Fruit fly (Drosophila melanogaster): ENCODE data around the gene Gba1a.

Gba1a gene

DNA sequence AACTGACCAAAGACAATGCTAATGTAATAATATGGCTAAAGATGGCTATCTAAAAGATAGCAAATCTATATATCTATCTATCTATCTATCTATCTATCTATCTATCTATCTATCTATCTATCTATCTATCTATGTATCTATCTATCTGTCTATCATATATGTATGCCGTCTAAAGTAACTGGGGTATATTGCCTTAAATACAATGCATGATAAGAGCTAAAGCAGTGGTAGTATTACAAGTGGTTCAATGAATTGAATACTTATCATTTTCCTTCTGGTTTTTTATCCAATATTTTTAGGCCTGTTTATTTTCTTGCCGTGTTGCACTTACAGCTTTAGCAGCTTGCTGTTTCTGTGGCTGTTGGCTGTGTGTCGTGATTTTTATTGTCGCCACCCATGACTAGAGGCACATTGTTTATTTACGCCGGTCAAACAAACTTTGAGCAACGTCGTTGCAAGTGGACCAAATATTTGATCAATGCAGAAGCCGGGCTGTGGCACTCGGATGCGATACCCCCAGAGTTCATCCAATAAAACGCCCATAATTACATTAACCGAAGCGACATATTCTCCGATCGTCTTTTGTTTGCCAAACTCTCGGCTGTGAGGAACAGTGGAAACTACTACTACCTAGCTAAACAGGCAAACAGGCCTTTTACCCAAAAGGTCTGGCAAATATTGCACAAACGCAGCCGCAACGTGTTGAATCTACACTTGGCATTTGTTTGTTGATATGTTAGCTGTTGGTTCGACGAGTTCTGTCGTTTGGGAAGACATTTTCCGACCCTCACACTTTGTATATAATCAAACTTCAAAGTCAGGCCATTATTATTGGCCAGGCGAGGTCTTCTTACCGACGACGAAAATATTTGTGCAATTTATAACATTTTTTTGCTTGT is 37.5 kb downstream of the Gba1a start (continued):
- TF ChIP-seq salr (GFP tag; optimal IDR thresholded peaks at IDR 0.05) (no peak), CG10631 (GFP tag; optimal IDR thresholded peaks at IDR 0.05) (peak; percentile 26), CG6792 (GFP tag; optimal IDR thresholded peaks at IDR 0.05) (no peak), CG16779 (tag; optimal IDR thresholded peaks at IDR 0.05) (no peak), CG6163 (GFP tag; IDR thresholded peaks at IDR 0.05) (no peak), lz (GFP tag; optimal IDR thresholded peaks at IDR 0.05) (no peak), Blimp-1 (GFP tag; optimal IDR thresholded peaks at IDR 0.05) (no peak), CG31627 (GFP tag; optimal IDR thresholded peaks at IDR 0.05) (no peak), CG6854 (GFP tag; optimal IDR thresholded peaks at IDR 0.05) (no peak), CG11902 (GFP tag; optimal IDR thresholded peaks at IDR 0.05) (no peak), CG6808 (GFP tag; optimal IDR thresholded peaks at IDR 0.05) (peak; percentile 55), Sox15 (GFP tag; optimal IDR thresholded peaks at IDR 0.05) (no peak), CG10669 (GFP tag; optimal IDR thresholded peaks at IDR 0.05) (peak; percentile 46), Ets21C (GFP tag; optimal IDR thresholded peaks at IDR 0.05) (no peak), Sox14 (GFP tag; optimal IDR thresholded peaks at IDR 0.05) (peak; percentile 11), CG3919 (GFP tag; optimal IDR thresholded peaks at IDR 0.05) (peak; percentile 17), CG8632 (GFP tag; optimal IDR thresholded peaks at IDR 0.05) (peak; percentile 41), CG34406 (GFP tag; optimal IDR thresholded peaks at IDR 0.05) (peak; percentile 50), CG8319 (GFP tag; optimal IDR thresholded peaks at IDR 0.05) (no peak), vri (GFP tag; optimal IDR thresholded peaks at IDR 0.05) (no peak), CG4318 (GFP tag; optimal IDR thresholded peaks at IDR 0.05) (peak; percentile 52), svp (GFP tag) (no peak), Hr38 (GFP tag; optimal IDR thresholded peaks at IDR 0.05) (no peak), net (GFP tag; optimal IDR thresholded peaks at IDR 0.05) (no peak), CG1621 (tag; optimal IDR thresholded peaks at IDR 0.05) (no peak), CG11762 (GFP tag; optimal IDR thresholded peaks at IDR 0.05; ENCODE audit: insufficient read depth) (peak; percentile 12), CG9139 (GFP tag; optimal IDR thresholded peaks at IDR 0.05) (peak; percentile 1), OdsH (GFP tag; optimal IDR thresholded peaks at IDR 0.05) (peak; percentile 33), CG32006 (GFP tag; optimal IDR thresholded peaks at IDR 0.05) (peak; percentile 81), CG15336 (GFP tag; IDR thresholded peaks at IDR 0.05) (peak; percentile 48), dsx (GFP tag; optimal IDR thresholded peaks at IDR 0.05; ENCODE audit: poor library complexity, severe bottlenecking) (no peak), Hr4 (GFP tag; optimal IDR thresholded peaks at IDR 0.05) (peak; percentile 73), CG6276 (GFP tag; optimal IDR thresholded peaks at IDR 0.05) (peak; percentile 47), Gug (GFP tag; IDR thresholded peaks at IDR 0.05) (no peak), Smox (GFP tag; optimal IDR thresholded peaks at IDR 0.05) (no peak), pdm3 (GFP tag; optimal IDR thresholded peaks at IDR 0.05) (peak; percentile 16)

DNA sequence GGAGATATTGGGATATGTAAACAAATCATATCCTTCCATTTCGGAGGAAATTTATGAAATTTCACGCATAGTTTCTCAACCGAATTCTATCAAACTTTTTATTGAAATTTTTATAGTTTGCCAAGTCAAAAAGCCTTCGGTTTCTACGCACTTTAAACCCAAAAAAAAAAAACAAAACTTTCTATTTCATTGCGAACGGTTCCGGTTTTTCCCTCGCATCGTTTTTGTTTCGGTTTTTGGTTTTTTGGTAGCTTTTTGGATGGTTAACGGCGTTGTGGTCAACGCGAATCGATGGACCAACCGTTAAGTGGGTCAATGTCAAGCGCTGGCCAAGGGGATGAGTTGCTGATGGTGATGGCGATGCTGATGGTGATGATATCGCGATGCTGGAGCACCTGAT is 40.5 kb downstream of the Gba1a start:
- TF ChIP-seq OdsH (GFP tag; optimal IDR thresholded peaks at IDR 0.05) = no peak
- TF ChIP-seq cyc (GFP tag; optimal IDR thresholded peaks at IDR 0.05) = no peak
- TF ChIP-seq Sox102F (GFP tag; optimal IDR thresholded peaks at IDR 0.05) = no peak
- TF ChIP-seq eg (GFP tag; IDR thresholded peaks at IDR 0.05) = no peak
- TF ChIP-seq Lpt (GFP tag; optimal IDR thresholded peaks at IDR 0.05) = no peak
- no peak for TF ChIP-seq CG1621 (tag; optimal IDR thresholded peaks at IDR 0.05)
- no peak for TF ChIP-seq salr (GFP tag; optimal IDR thresholded peaks at IDR 0.05)
- no peak for TF ChIP-seq Hr39 (GFP tag; optimal IDR thresholded peaks at IDR 0.05)
- no peak for TF ChIP-seq Ets96B (tag; optimal IDR thresholded peaks at IDR 0.05)
- no peak for TF ChIP-seq CG11902 (GFP tag; optimal IDR thresholded peaks at IDR 0.05)
- no peak for TF ChIP-seq CG8119 (GFP tag; IDR thresholded peaks at IDR 0.05)
- TF ChIP-seq Eip78C (GFP tag) = no peak
- TF ChIP-seq fd59A (GFP tag; optimal IDR thresholded peaks at IDR 0.05) = no peak
- no peak for TF ChIP-seq CG11762 (GFP tag; optimal IDR thresholded peaks at IDR 0.05; ENCODE audit: insufficient read depth)
- TF ChIP-seq Smox (GFP tag; optimal IDR thresholded peaks at IDR 0.05) = no peak
- TF ChIP-seq CG32006 (GFP tag; optimal IDR thresholded peaks at IDR 0.05) = no peak

Data from whole organism, prepupa.